Fruit fly (Drosophila melanogaster): ENCODE data around the gene CG42766.

Gene CG42766

DNA sequence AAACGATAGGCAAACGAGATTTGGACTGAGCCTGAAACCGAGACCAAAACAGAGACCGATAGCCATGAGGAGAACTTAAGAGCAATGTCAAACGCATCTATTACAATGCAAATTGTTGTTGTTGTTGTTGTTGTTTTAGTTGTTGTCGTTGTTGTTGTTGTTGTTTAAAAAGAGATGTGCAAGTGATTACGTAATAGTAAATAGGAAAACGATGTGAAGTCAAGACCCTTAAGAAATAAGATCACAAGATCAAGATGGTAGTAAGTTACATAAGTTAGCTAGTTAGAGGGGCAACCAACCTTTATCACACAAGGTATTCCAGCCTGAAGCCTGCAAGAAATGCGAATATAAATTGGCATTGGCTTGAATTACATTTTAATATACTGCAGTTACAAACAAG is 26.6 kb upstream of the CG42766 start:
- TF ChIP-seq CG15710 (tag; optimal IDR thresholded peaks at IDR 0.05) (no peak), gl (tag; optimal IDR thresholded peaks at IDR 0.05) (no peak), CG10348 (GFP tag; IDR thresholded peaks at IDR 0.05) (no peak), Ets98B (GFP tag; IDR thresholded peaks at IDR 0.05) (no peak), CG17806 (tag; optimal IDR thresholded peaks at IDR 0.05) (no peak), fd96Ca (GFP tag; IDR thresholded peaks at IDR 0.05) (no peak), CG13204 (GFP tag; optimal IDR thresholded peaks at IDR 0.05) (no peak), CG12605 (GFP tag; IDR thresholded peaks at IDR 0.05) (no peak), CG32121 (GFP tag; IDR thresholded peaks at IDR 0.05) (no peak), rn (GFP tag; IDR thresholded peaks at IDR 0.05) (no peak), CG8159 (tag; optimal IDR thresholded peaks at IDR 0.05) (no peak), Pif1A (GFP tag; optimal IDR thresholded peaks at IDR 0.05) (no peak), Pif1B (GFP tag; optimal IDR thresholded peaks at IDR 0.05) (no peak), CG14655 (GFP tag; optimal IDR thresholded peaks at IDR 0.05) (no peak), D1 (tag; optimal IDR thresholded peaks at IDR 0.05) (no peak)

DNA sequence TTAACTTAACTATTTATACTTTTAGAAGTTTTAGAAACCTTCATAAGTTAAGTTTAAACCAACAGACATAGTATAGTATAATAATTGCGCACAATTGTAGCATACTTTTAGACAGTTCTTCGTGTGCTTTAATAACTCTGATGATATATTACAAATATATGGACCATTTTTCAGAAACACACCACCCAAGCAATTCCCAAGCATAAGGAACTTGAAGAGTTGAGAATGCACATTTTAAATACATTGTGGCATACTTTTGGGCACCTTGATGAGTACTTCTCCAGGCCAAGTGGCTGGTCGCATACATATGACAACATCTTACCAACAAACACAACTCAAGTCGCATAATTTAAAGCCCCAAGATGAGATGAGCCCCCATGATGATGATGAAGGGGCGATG is 7.1 kb upstream of the CG42766 start:
- TF ChIP-seq fd96Ca (GFP tag; IDR thresholded peaks at IDR 0.05) (no peak), CG14655 (GFP tag; optimal IDR thresholded peaks at IDR 0.05) (no peak), CG17806 (tag; optimal IDR thresholded peaks at IDR 0.05) (no peak)

DNA sequence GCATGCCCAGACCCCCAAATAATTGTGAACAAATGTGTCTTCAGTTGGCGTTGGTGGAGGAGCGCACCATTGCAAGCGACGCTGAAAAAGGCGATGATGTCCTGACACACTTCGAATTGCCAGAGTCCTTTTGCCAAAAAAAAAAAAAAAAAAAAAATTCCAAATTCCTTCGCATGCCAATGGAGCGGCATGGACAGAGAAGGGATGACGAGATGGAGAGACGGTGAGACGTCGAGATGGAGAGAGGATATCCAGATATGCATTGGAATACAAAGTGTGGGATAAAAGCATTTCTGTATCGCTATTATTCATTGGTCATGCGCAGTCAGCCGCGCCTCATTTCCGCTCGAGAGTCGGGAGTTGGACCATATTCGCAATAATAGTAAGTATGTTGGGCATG is 5.1 kb upstream of the CG42766 start:
- TF ChIP-seq gl (tag; optimal IDR thresholded peaks at IDR 0.05) (no peak), D1 (tag; optimal IDR thresholded peaks at IDR 0.05) (no peak), CG9948 (tag; optimal IDR thresholded peaks at IDR 0.05) (no peak), CG13204 (GFP tag; optimal IDR thresholded peaks at IDR 0.05) (no peak), EcR (GFP tag; optimal IDR thresholded peaks at IDR 0.05) (no peak), Ets98B (GFP tag; IDR thresholded peaks at IDR 0.05) (no peak), CG17806 (tag; optimal IDR thresholded peaks at IDR 0.05) (no peak), fd96Ca (GFP tag; IDR thresholded peaks at IDR 0.05) (no peak), rn (GFP tag; IDR thresholded peaks at IDR 0.05) (no peak), CG4496 (GFP tag; IDR thresholded peaks at IDR 0.05) (no peak), CG34367 (tag; optimal IDR thresholded peaks at IDR 0.05) (no peak), CG12605 (GFP tag; IDR thresholded peaks at IDR 0.05) (no peak), CG10348 (GFP tag; IDR thresholded peaks at IDR 0.05) (no peak), Snoo (tag; optimal IDR thresholded peaks at IDR 0.05) (no peak), CG8159 (tag; optimal IDR thresholded peaks at IDR 0.05) (no peak), Pif1B (GFP tag; optimal IDR thresholded peaks at IDR 0.05) (no peak)

DNA sequence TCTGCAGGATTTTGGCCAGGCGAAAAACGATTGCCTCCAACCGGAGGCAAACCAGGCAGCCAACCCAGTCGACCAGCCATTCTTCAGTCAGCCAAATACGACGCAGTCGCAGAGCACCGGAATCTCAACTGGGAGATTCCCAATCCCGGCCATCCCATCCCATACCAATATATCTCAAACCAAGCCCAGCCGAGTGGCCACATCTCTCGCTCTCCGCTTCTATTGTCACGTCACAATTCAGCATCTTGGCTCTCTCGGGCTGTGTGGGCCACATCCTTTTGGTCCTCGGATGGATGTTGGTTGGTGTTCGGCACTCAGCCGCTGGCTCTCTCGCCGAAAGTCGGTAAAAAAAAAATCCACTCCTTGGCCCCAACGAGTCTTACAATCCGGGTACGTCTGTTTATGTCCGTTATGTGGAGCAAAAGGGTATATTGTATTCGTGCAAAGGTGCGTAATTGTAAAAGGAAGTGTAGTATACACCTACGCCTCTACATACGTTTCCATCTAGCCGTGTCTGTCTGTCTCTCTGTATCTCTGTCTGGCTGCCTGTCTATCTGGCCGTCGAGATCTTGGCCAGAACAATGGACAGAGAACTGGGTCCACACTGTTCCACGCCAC is 3.4 kb upstream of the CG42766 start, which contains the start of gene mmd:
mmd (minus strand) TSS at position 3 of the 618 bp plus-strand sequence.
- TF ChIP-seq CG10348 (GFP tag; IDR thresholded peaks at IDR 0.05), result no peak
- TF ChIP-seq CG17806 (tag; optimal IDR thresholded peaks at IDR 0.05), result no peak
- no peak for TF ChIP-seq fd96Ca (GFP tag; IDR thresholded peaks at IDR 0.05)
- TF ChIP-seq gl (tag; optimal IDR thresholded peaks at IDR 0.05), result no peak
- no peak for TF ChIP-seq Snoo (tag; optimal IDR thresholded peaks at IDR 0.05)

DNA sequence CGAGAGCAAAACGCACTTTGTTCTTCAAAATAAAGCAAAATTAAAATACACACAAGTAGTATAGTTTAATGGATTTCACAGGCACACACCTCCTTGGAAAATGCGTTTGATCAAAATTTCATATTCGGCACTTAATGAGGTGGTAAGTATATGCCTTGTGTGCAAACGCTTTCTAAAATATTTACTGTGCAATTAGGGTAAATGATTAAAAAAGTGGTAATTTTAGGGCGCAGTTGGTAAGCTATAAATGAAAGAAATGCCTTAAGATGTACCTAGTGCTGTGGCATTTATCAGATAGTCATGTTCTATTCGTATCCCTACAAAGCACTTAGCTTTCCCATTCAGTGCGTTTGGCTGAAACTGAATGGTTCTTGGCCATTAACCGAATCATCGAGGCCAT is 2.5 kb upstream of the CG42766 start, which contains the start of gene Or13a:
Or13a (plus strand) TSS at position 301 of the 400 bp plus-strand sequence.
- TF ChIP-seq gl (tag; optimal IDR thresholded peaks at IDR 0.05), result no peak
- TF ChIP-seq CG15710 (tag; optimal IDR thresholded peaks at IDR 0.05), result no peak
- TF ChIP-seq CG13204 (GFP tag; optimal IDR thresholded peaks at IDR 0.05), result no peak
- no peak for TF ChIP-seq CG4496 (GFP tag; IDR thresholded peaks at IDR 0.05)
- TF ChIP-seq CG14655 (GFP tag; optimal IDR thresholded peaks at IDR 0.05), result no peak
- no peak for TF ChIP-seq Snoo (tag; optimal IDR thresholded peaks at IDR 0.05)
- no peak for TF ChIP-seq CG32121 (GFP tag; IDR thresholded peaks at IDR 0.05)
- TF ChIP-seq CG8159 (tag; optimal IDR thresholded peaks at IDR 0.05), result no peak
- TF ChIP-seq CG17806 (tag; optimal IDR thresholded peaks at IDR 0.05), result no peak
- no peak for TF ChIP-seq CG9948 (tag; optimal IDR thresholded peaks at IDR 0.05)
- TF ChIP-seq Ets98B (GFP tag; IDR thresholded peaks at IDR 0.05), result no peak
- TF ChIP-seq Pif1B (GFP tag; optimal IDR thresholded peaks at IDR 0.05), result no peak
- TF ChIP-seq rn (GFP tag; IDR thresholded peaks at IDR 0.05), result no peak
- TF ChIP-seq Pif1A (GFP tag; optimal IDR thresholded peaks at IDR 0.05), result no peak

DNA sequence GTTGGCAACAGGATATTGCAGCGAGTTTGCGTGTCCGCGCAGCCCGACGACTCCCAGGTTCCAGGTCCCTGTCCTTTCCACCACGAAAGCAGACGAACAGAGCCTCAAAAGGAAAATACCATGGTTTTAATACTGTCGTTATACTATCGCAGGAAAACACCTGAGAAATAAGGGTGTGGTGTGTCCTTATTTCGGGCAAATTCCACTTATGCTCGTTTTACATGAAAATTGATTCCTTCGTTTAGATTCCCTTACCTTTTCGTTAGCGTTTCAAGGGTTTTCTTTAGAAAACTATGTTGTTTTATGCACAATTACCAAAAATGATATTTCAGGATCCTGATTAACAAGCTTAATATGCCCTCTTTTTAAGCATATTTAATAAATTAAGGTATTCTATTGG is 6.2 kb downstream of the CG42766 start, which contains the start of gene Cep164:
Cep164 (minus strand) TSS at position 101 of the 400 bp plus-strand sequence.
- no peak for TF ChIP-seq D1 (tag; optimal IDR thresholded peaks at IDR 0.05)
- TF ChIP-seq CG13204 (GFP tag; optimal IDR thresholded peaks at IDR 0.05), result no peak
- TF ChIP-seq Ets98B (GFP tag; IDR thresholded peaks at IDR 0.05), result no peak
- no peak for TF ChIP-seq CG17806 (tag; optimal IDR thresholded peaks at IDR 0.05)
- no peak for TF ChIP-seq CG12605 (GFP tag; IDR thresholded peaks at IDR 0.05)
- no peak for TF ChIP-seq rn (GFP tag; IDR thresholded peaks at IDR 0.05)
- TF ChIP-seq fd96Ca (GFP tag; IDR thresholded peaks at IDR 0.05), result no peak
- no peak for TF ChIP-seq Pif1B (GFP tag; optimal IDR thresholded peaks at IDR 0.05)
- TF ChIP-seq CG14655 (GFP tag; optimal IDR thresholded peaks at IDR 0.05), result no peak
- TF ChIP-seq EcR (GFP tag; optimal IDR thresholded peaks at IDR 0.05), result no peak
- TF ChIP-seq gl (tag; optimal IDR thresholded peaks at IDR 0.05), result no peak
- TF ChIP-seq CG8301 (tag; optimal IDR thresholded peaks at IDR 0.05), result no peak
- no peak for TF ChIP-seq Pif1A (GFP tag; optimal IDR thresholded peaks at IDR 0.05)
- TF ChIP-seq CG9948 (tag; optimal IDR thresholded peaks at IDR 0.05), result no peak
- TF ChIP-seq CG4496 (GFP tag; IDR thresholded peaks at IDR 0.05), result no peak
- no peak for TF ChIP-seq CG15710 (tag; optimal IDR thresholded peaks at IDR 0.05)
- no peak for TF ChIP-seq CG8159 (tag; optimal IDR thresholded peaks at IDR 0.05)
- no peak for TF ChIP-seq Snoo (tag; optimal IDR thresholded peaks at IDR 0.05)
- no peak for TF ChIP-seq CG34367 (tag; optimal IDR thresholded peaks at IDR 0.05)
- TF ChIP-seq CG32121 (GFP tag; IDR thresholded peaks at IDR 0.05), result no peak

Data from whole organism, pupa.